Worm (Caenorhabditis elegans) whole organism, L1 larva: Measurements from ENCODE around the gene rom-2.

Experiments used
- C16A3.4 ChIP-seq: fragments of 150-350 bp; optimal IDR thresholded peaks from 2 replicates; lab custom pipeline; 2014; ENCODE audit warnings: missing biosample characterization, missing genetic modification characterization
- C34B4.2 ChIP-seq: sonication (generic microtip); optimal IDR thresholded peaks from 2 replicates; lab custom pipeline; 2017; ENCODE audit warnings: mild to moderate bottlenecking, missing genetic modification characterization, missing compliant biosample characterization
- F16B12.6 ChIP-seq: fragments of 150-350 bp; optimal IDR thresholded peaks from 2 replicates; lab custom pipeline; 2014; ENCODE audit warnings: missing biosample characterization, missing genetic modification characterization
- aha-1 ChIP-seq: fragments of 150-350 bp; optimal IDR thresholded peaks from 2 replicates; lab custom pipeline; 2014; ENCODE audit warnings: missing biosample characterization, missing genetic modification characterization
- aly-2 ChIP-seq: fragments of 150-350 bp; optimal IDR thresholded peaks from 2 replicates; lab custom pipeline; 2014; ENCODE audit warnings: missing biosample characterization, missing genetic modification characterization
- ama-1 ChIP-seq: fragments of 150-350 bp; optimal IDR thresholded peaks from 2 replicates; lab custom pipeline; 2014
- blmp-1 ChIP-seq: fragments of 150-350 bp; optimal IDR thresholded peaks from 2 replicates; lab custom pipeline; 2014; ENCODE audit warnings: missing biosample characterization, missing genetic modification characterization
- ceh-82 ChIP-seq, 3 experiments: fragments of 150-350 bp in 1 of 3; sonication (generic microtip) in 2 of 3; optimal IDR thresholded peaks; 2 replicates each; lab custom pipeline; 2014 to 2017; ENCODE audit warnings: missing biosample characterization in 3 of 3, missing genetic modification characterization in 3 of 3
- ces-1 ChIP-seq: fragments of 150-350 bp; optimal IDR thresholded peaks from 2 replicates; lab custom pipeline; 2014; ENCODE audit warnings: missing biosample characterization, missing genetic modification reagents, missing genetic modification characterization
- dpl-1 ChIP-seq, 3 experiments: fragments of 150-350 bp in 2 of 3; sonication (generic microtip) in 1 of 3; optimal IDR thresholded peaks; 2 replicates each; lab custom pipeline; 2014 to 2017; ENCODE audit warnings: missing biosample characterization in 3 of 3, missing genetic modification characterization in 3 of 3, missing genetic modification reagents in 3 of 3
- efl-1 ChIP-seq, 4 experiments: fragments of 150-350 bp; optimal IDR thresholded peaks in 3 of 4; peaks in 1 of 4; 1 replicate in 1 of 4; 2 replicates in 3 of 4; lab custom pipeline; 2014; ENCODE audit warnings: missing biosample characterization in 2 of 4, missing genetic modification characterization in 2 of 4, missing genetic modification reagents in 2 of 4
- egl-27 ChIP-seq, 2 experiments: fragments of 150-350 bp in 1 of 2; sonication (generic microtip); optimal IDR thresholded peaks; 3 replicates each; lab custom pipeline; 2017 to 2018; ENCODE audit warnings: missing biosample characterization in 2 of 2, missing genetic modification characterization in 2 of 2, missing genetic modification reagents in 2 of 2
- elt-2 ChIP-seq: sonication (generic microtip); optimal IDR thresholded peaks from 2 replicates; lab custom pipeline; 2016; ENCODE audit warnings: missing genetic modification characterization, mild to moderate bottlenecking, inconsistent platforms, missing compliant biosample characterization, missing genetic modification reagents
- ets-5 ChIP-seq: fragments of 200-800 bp; sonication (Bioruptor generic); IDR thresholded peaks from 2 replicates; pipeline ENCODE4 v1.3.6; 2022; ENCODE audit warnings: missing genetic modification characterization, missing compliant biosample characterization
- fkh-10 ChIP-seq: sonication (generic microtip); optimal IDR thresholded peaks from 2 replicates; lab custom pipeline; 2017; ENCODE audit warnings: missing biosample characterization, missing genetic modification reagents, missing genetic modification characterization
- fkh-4 ChIP-seq: sonication (generic microtip); optimal IDR thresholded peaks from 2 replicates; lab custom pipeline; 2016; ENCODE audit warnings: missing compliant biosample characterization, missing genetic modification characterization, borderline replicate concordance
- fkh-8 ChIP-seq: sonication (generic microtip); optimal IDR thresholded peaks from 2 replicates; lab custom pipeline; 2016; ENCODE audit warnings: mild to moderate bottlenecking, missing genetic modification characterization, missing compliant biosample characterization
- hlh-17 ChIP-seq: fragments of 200-800 bp; sonication (Bioruptor generic); optimal IDR thresholded peaks from 2 replicates; lab custom pipeline; 2018; ENCODE audit warnings: missing genetic modification characterization, mild to moderate bottlenecking, missing compliant biosample characterization, moderate library complexity, borderline replicate concordance
- irx-1 ChIP-seq: sonication (generic microtip); optimal IDR thresholded peaks from 2 replicates; lab custom pipeline; 2016; ENCODE audit warnings: missing genetic modification characterization, missing compliant biosample characterization
- jun-1 ChIP-seq: fragments of 150-350 bp; optimal IDR thresholded peaks from 2 replicates; lab custom pipeline; 2014; ENCODE audit warnings: missing biosample characterization, missing genetic modification reagents, missing genetic modification characterization
- lin-13 ChIP-seq: fragments of 150-350 bp; optimal IDR thresholded peaks from 2 replicates; lab custom pipeline; 2014; ENCODE audit warnings: missing biosample characterization, missing genetic modification reagents, missing genetic modification characterization
- lin-14 ChIP-seq: fragments of 200-800 bp; sonication (Bioruptor generic); optimal IDR thresholded peaks from 2 replicates; lab custom pipeline; 2018; ENCODE audit warnings: mild to moderate bottlenecking, missing genetic modification characterization, moderate library complexity, missing compliant biosample characterization
- lin-15B ChIP-seq: fragments of 150-350 bp; sonication (generic microtip); optimal IDR thresholded peaks from 3 replicates; lab custom pipeline; 2014; ENCODE audit warnings: missing biosample characterization, missing genetic modification characterization
- lin-35 ChIP-seq, 2 experiments: fragments of 150-350 bp; optimal IDR thresholded peaks; 2 replicates each; lab custom pipeline; 2014; ENCODE audit warnings: missing biosample characterization in 2 of 2, missing genetic modification characterization in 2 of 2, missing genetic modification reagents in 2 of 2
- lsy-2 ChIP-seq, 2 experiments: fragments of 150-350 bp; optimal IDR thresholded peaks; 2 replicates each; lab custom pipeline; 2014; ENCODE audit warnings: missing biosample characterization in 2 of 2, missing genetic modification characterization in 2 of 2
- mab-9 ChIP-seq: fragments of 200-800 bp; sonication (Bioruptor generic); IDR thresholded peaks from 2 replicates; pipeline ENCODE4 v1.3.6; 2022; ENCODE audit warnings: missing genetic modification reagents, missing genetic modification characterization, missing compliant biosample characterization
- mdl-1 ChIP-seq, 2 experiments: fragments of 150-350 bp; optimal IDR thresholded peaks; 2 replicates each; lab custom pipeline; 2014 to 2017; ENCODE audit warnings: missing biosample characterization in 2 of 2, missing genetic modification characterization in 2 of 2, inconsistent platforms in 1 of 2
- nhr-20 ChIP-seq: sonication (generic microtip); optimal IDR thresholded peaks from 2 replicates; lab custom pipeline; 2016; ENCODE audit warnings: mild to moderate bottlenecking, missing genetic modification characterization, missing compliant biosample characterization
- nhr-47 ChIP-seq: sonication (generic microtip); optimal IDR thresholded peaks from 2 replicates; lab custom pipeline; 2016; ENCODE audit warnings: mild to moderate bottlenecking, missing genetic modification characterization, moderate library complexity, missing compliant biosample characterization
- nhr-71 ChIP-seq: sonication (generic microtip); optimal IDR thresholded peaks from 2 replicates; lab custom pipeline; 2016; ENCODE audit warnings: mild to moderate bottlenecking, missing genetic modification characterization, moderate library complexity, missing compliant biosample characterization
- nhr-85 ChIP-seq: sonication (generic microtip); peaks from one replicate; lab custom pipeline; 2016; ENCODE audit warnings: missing genetic modification characterization, inconsistent platforms, missing compliant biosample characterization
- pqm-1 ChIP-seq: sonication (generic microtip); optimal IDR thresholded peaks from 3 replicates; lab custom pipeline; 2017; ENCODE audit warnings: missing biosample characterization, missing genetic modification characterization
- skn-1 ChIP-seq: fragments of 150-350 bp; optimal IDR thresholded peaks from 2 replicates; lab custom pipeline; 2014; ENCODE audit warnings: missing biosample characterization, missing genetic modification characterization
- sox-4 ChIP-seq: sonication (generic microtip); optimal IDR thresholded peaks from 2 replicates; lab custom pipeline; 2016; ENCODE audit warnings: missing genetic modification characterization, missing compliant biosample characterization
- sup-37 ChIP-seq: fragments of 200-800 bp; sonication (Bioruptor generic); optimal IDR thresholded peaks from 2 replicates; lab custom pipeline; 2018; ENCODE audit warnings: mild to moderate bottlenecking, missing genetic modification characterization, missing compliant biosample characterization
- swsn-7 ChIP-seq: sonication (generic microtip); optimal IDR thresholded peaks from 2 replicates; lab custom pipeline; 2016; ENCODE audit warnings: missing genetic modification characterization, missing compliant biosample characterization
- tbx-2 ChIP-seq: sonication (generic microtip); optimal IDR thresholded peaks from 2 replicates; lab custom pipeline; 2016; ENCODE audit warnings: missing genetic modification characterization, missing compliant biosample characterization
- tlp-1 ChIP-seq: fragments of 150-350 bp; optimal IDR thresholded peaks from 2 replicates; lab custom pipeline; 2014; ENCODE audit warnings: missing biosample characterization, missing genetic modification characterization
- unc-30 ChIP-seq: sonication (generic microtip); optimal IDR thresholded peaks from 2 replicates; lab custom pipeline; 2017; ENCODE audit warnings: missing biosample characterization, missing genetic modification characterization
- unc-62 ChIP-seq: fragments of 150-350 bp; optimal IDR thresholded peaks from 2 replicates; lab custom pipeline; 2014; ENCODE audit warnings: missing biosample characterization, missing genetic modification reagents, missing genetic modification characterization
- unc-86 ChIP-seq: sonication (generic microtip); optimal IDR thresholded peaks from 2 replicates; lab custom pipeline; 2016; ENCODE audit warnings: missing genetic modification characterization, missing compliant biosample characterization
- unc-98 ChIP-seq: fragments of 200-800 bp; sonication (Bioruptor generic); IDR thresholded peaks from 2 replicates; pipeline ENCODE4 v1.3.6; 2022; ENCODE audit warnings: missing genetic modification characterization, missing compliant biosample characterization
- vab-15 ChIP-seq: sonication (generic microtip); optimal IDR thresholded peaks from 2 replicates; lab custom pipeline; 2017; ENCODE audit warnings: missing genotype, mild to moderate bottlenecking, missing genetic modification characterization, missing compliant biosample characterization
- zag-1 ChIP-seq: fragments of 150-350 bp; optimal IDR thresholded peaks from 2 replicates; lab custom pipeline; 2014; ENCODE audit warnings: missing biosample characterization, missing genetic modification characterization
- ztf-4 ChIP-seq: fragments of 150-350 bp; optimal IDR thresholded peaks from 2 replicates; lab custom pipeline; 2014; ENCODE audit warnings: missing biosample characterization, missing genetic modification characterization

rom-2 gene

DNA sequence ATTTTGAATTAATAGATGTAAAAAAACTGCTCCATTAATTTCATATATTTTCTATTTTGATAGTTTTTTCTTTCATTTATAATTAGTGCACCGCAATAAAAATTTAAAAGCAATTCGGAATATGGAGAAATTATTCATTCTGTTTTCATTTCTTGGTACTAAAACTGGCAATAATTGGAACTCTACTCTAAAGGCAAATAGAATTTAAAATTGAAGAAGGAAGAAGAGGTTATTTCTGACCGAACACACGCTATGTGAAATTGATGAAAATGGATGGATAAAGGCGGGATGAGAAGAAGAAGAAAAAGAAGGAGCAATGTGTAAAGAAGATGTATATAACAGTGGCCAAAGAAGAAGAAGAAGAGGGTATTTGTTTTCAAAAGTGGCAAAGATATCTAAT lies 12.2 kb downstream of the rom-2 start:
- TF ChIP-seq hlh-17 (GFP tag; lab: Kevin White, UChicago) (no peak), vab-15 (tag; lab: Kevin White, UChicago) (no peak), unc-98 (no peak), blmp-1 (no peak)

DNA sequence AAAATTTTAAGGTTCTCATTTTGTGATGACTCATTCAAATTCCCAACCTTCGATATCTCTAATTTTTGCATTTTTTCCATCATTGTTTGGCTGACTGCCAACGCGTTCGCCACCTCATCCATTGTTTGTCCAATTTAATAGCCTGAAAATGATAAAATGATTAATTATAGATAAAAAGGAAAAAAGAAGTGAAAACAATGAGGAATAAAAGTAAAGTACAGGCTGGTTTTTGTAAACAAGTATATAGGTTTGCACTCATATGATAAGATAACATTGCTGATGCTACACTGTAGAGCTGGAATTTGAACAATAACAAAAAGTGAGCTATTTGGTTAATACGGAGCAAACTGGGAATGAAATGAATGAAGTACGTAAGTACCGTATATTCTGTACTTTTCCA lies 13.2 kb downstream of the rom-2 start, which contains the start of gene C48B4.3:
TSS of gene C48B4.3 (minus strand) at position 149 of the 400 bp plus-strand sequence.
- TF ChIP-seq ama-1 (lab: Kevin White, UChicago) = no peak
- TF ChIP-seq swsn-7 (tag; lab: Kevin White, UChicago) = no peak
- TF ChIP-seq elt-2 (tag; lab: Kevin White, UChicago) = peak; percentile 6
- no peak for TF ChIP-seq lin-15B (tag; lab: Kevin White, UChicago)
- TF ChIP-seq efl-1 (optimal IDR thresholded peaks at IDR 0.05; lab: Kevin White, UChicago) = no peak
- TF ChIP-seq efl-1 (GFP tag; optimal IDR thresholded peaks at IDR 0.05 in 1 of 2; lab: Kevin White, UChicago) = no peak
- TF ChIP-seq fkh-4 (tag; lab: Kevin White, UChicago) = no peak

DNA sequence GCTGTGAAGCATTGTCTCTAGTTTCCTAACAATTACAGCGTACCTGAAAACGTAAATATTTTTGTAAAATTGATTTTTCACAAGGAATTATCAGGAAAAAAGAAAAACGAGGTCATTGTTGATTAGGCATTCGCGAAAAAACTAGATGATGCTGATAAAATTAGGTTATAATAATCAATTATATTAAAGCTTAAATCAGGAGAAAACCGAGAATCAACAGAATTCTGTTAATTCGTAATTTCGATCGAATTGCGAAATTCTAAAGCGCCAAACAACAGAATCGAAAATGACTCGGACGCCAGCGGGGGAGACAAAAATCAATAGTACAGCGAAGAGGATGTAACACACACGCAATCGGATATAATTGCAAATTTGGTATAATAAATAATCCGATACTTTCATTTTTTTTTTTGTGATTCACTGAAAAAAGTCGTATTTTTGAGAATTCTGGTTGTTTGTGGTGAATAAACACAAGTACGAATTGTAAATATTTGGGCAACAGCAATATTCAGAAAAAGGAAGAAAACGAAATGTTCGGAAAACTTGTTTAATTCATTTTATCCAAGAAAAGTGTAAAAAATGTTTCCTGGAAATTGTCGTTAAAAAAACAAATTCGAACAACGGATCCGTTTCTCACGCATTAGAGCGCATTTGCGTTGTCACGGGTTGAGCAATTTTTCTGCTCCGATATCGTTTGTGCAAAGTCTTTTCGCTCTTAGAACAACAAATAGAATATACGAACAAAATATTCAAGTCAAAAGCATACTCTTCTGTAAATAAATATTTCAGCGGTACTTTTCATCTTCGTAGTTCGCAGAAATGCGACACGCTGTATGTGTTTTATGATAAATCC lies 15.2 kb downstream of the rom-2 start, which contains the start of gene ced-7:
TSS of gene ced-7 (minus strand) at position 51 of the 853 bp plus-strand sequence.
- TF ChIP-seq C34B4.2 (tag; lab: Kevin White, UChicago) = no peak
- no peak for TF ChIP-seq unc-62 (GFP tag; lab: Kevin White, UChicago)
- TF ChIP-seq nhr-85 (tag; lab: Kevin White, UChicago) = peak; percentile 14
- peak; percentile 75 for TF ChIP-seq fkh-8 (tag; lab: Kevin White, UChicago)
- no peak for TF ChIP-seq aha-1 (tag; lab: Kevin White, UChicago)
- no peak for TF ChIP-seq unc-30 (tag; lab: Kevin White, UChicago)
- TF ChIP-seq C16A3.4 (tag; lab: Kevin White, UChicago) = peak; percentile 42
- TF ChIP-seq unc-86 = peak; percentile 22
- TF ChIP-seq ces-1 (GFP tag; lab: Kevin White, UChicago) = no peak
- no peak for TF ChIP-seq ets-5
- TF ChIP-seq irx-1 = no peak
- TF ChIP-seq efl-1 (optimal IDR thresholded peaks at IDR 0.05; lab: Kevin White, UChicago) = peak; percentile 30 to 39
- TF ChIP-seq efl-1 (GFP tag; optimal IDR thresholded peaks at IDR 0.05 in 1 of 2; lab: Kevin White, UChicago) = peak; percentile 49 to 92
- TF ChIP-seq nhr-20 (tag; lab: Kevin White, UChicago) = peak; percentile 9
- no peak for TF ChIP-seq tlp-1 (tag; lab: Kevin White, UChicago)
- peak; percentile 15 to 37 for TF ChIP-seq lin-35 (GFP tag; optimal IDR thresholded peaks at IDR 0.05; lab: Kevin White, UChicago)
- TF ChIP-seq jun-1 (tag; lab: Kevin White, UChicago) = no peak
- no peak for TF ChIP-seq egl-27 (tag; optimal IDR thresholded peaks at IDR 0.05; lab: Kevin White, UChicago)
- TF ChIP-seq skn-1 (tag; lab: Kevin White, UChicago) = no peak
- peak; percentile 11 for TF ChIP-seq nhr-47
- TF ChIP-seq dpl-1 (GFP tag; optimal IDR thresholded peaks at IDR 0.05; lab: Kevin White, UChicago) = peak in 2 of 3 experiments; percentile 4 to 52
- TF ChIP-seq lin-14 = peak; percentile 74
- peak; percentile 26 to 52 for TF ChIP-seq lsy-2 (tag; optimal IDR thresholded peaks at IDR 0.05; lab: Kevin White, UChicago)
- peak; percentile 8 for TF ChIP-seq F16B12.6
- no peak for TF ChIP-seq vab-15 (tag; lab: Kevin White, UChicago)
- TF ChIP-seq unc-98 = no peak
- no peak for TF ChIP-seq aly-2 (tag; lab: Kevin White, UChicago)
- no peak for TF ChIP-seq fkh-10 (GFP tag; lab: Kevin White, UChicago)
- TF ChIP-seq sup-37 (GFP tag; lab: Kevin White, UChicago) = no peak
- no peak for TF ChIP-seq lin-13 (GFP tag; lab: Kevin White, UChicago)
- TF ChIP-seq ceh-82 (tag; optimal IDR thresholded peaks at IDR 0.05; lab: Kevin White, UChicago) = no peak
- no peak for TF ChIP-seq tbx-2
- no peak for TF ChIP-seq pqm-1 (tag; lab: Kevin White, UChicago)
- no peak for TF ChIP-seq ztf-4
- TF ChIP-seq lin-15B (tag; lab: Kevin White, UChicago) = no peak
- TF ChIP-seq blmp-1 = peak; percentile 57
- no peak for TF ChIP-seq sox-4 (tag; lab: Kevin White, UChicago)
- no peak for TF ChIP-seq zag-1
- TF ChIP-seq mdl-1 (tag; optimal IDR thresholded peaks at IDR 0.05; lab: Kevin White, UChicago) = no peak
- peak; percentile 46 for TF ChIP-seq nhr-71 (tag; lab: Kevin White, UChicago)
- no peak for TF ChIP-seq mab-9 (GFP tag; lab: Robert Waterston, UW)
